Worm (Caenorhabditis elegans): Measurements from ENCODE around the gene scvp-1.

- TF ChIP-seq chd-7 (tag; optimal IDR thresholded peaks at IDR 0.05): no peak
- no peak for TF ChIP-seq pha-4 (tag; optimal IDR thresholded peaks at IDR 0.05)
- no peak for TF ChIP-seq dpl-1 (GFP tag; optimal IDR thresholded peaks at IDR 0.05)
- TF ChIP-seq nhr-27 (tag; optimal IDR thresholded peaks at IDR 0.05): no peak
- no peak for TF ChIP-seq ztf-28 (GFP tag; IDR thresholded peaks at IDR 0.05)
- no peak for TF ChIP-seq hmg-20 (GFP tag; IDR thresholded peaks at IDR 0.05)
- TF ChIP-seq unc-62 (GFP tag; optimal IDR thresholded peaks at IDR 0.05): no peak
- no peak for TF ChIP-seq snpc-1.3 (tag; optimal IDR thresholded peaks at IDR 0.05; ENCODE audit: insufficient read depth)
- TF ChIP-seq egl-18 (GFP tag; IDR thresholded peaks at IDR 0.05): no peak
- TF ChIP-seq somi-1 (GFP tag; optimal IDR thresholded peaks at IDR 0.05): no peak
- no peak for TF ChIP-seq ztf-6 (GFP tag; IDR thresholded peaks at IDR 0.05)
Observed at ce11 chrV:10918373-10918772, 12.7 kb downstream of the scvp-1 start, which contains the start of gene F58B4.2.

Measured in whole organism, young adult.